Fruit fly (Drosophila melanogaster) whole organism, prepupa: ENCODE measurements around the gene CG14715.
A peak's percentile ranks its signal among the peaks of the same experiment; 100 is the strongest.

ENCODE experiments used
- Blimp-1 ChIP-seq: fragments of 200-800 bp; sonication (Bioruptor generic); optimal IDR thresholded peaks from 3 replicates; lab custom pipeline; 2017; ENCODE audit warnings: missing biosample characterization, missing genetic modification characterization, mild to moderate bottlenecking, moderate library complexity, missing genetic modification reagents
- CG10631 ChIP-seq: fragments of 200-800 bp; sonication (Bioruptor generic); optimal IDR thresholded peaks from 2 replicates; lab custom pipeline; 2016; ENCODE audit warnings: missing biosample characterization, missing genetic modification characterization
- CG10669 ChIP-seq: fragments of 200-800 bp; sonication (Bioruptor generic); optimal IDR thresholded peaks from 3 replicates; lab custom pipeline; 2018; ENCODE audit warnings: missing biosample characterization, mild to moderate bottlenecking, missing genetic modification characterization, moderate library complexity
- CG11294 ChIP-seq: fragments of 200-800 bp; sonication (Bioruptor generic); IDR thresholded peaks from 2 replicates; pipeline ENCODE4 v1.3.6; 2022; ENCODE audit warnings: missing biosample characterization, missing genetic modification characterization
- CG11762 ChIP-seq: fragments of 200-800 bp; sonication (Bioruptor generic); optimal IDR thresholded peaks from 3 replicates; lab custom pipeline; 2016; ENCODE audit warnings: missing biosample characterization, missing genetic modification characterization; ENCODE audit not compliant: insufficient read depth
- CG15336 ChIP-seq: fragments of 200-800 bp; sonication (Bioruptor generic); IDR thresholded peaks from 2 replicates; pipeline ENCODE4 v1.3.6; 2022; ENCODE audit warnings: missing biosample characterization, missing genetic modification characterization
- CG1621 ChIP-seq: fragments of 200-800 bp; sonication (Bioruptor generic); optimal IDR thresholded peaks from 3 replicates; lab custom pipeline; 2018; ENCODE audit warnings: missing biosample characterization, mild to moderate bottlenecking, missing genetic modification characterization
- CG16779 ChIP-seq: fragments of 200-800 bp; sonication (Bioruptor generic); optimal IDR thresholded peaks from 3 replicates; lab custom pipeline; 2017; ENCODE audit warnings: missing biosample characterization, mild to moderate bottlenecking, missing genetic modification characterization
- CG3032 ChIP-seq: fragments of 200-800 bp; optimal IDR thresholded peaks from 2 replicates; lab custom pipeline; 2019; ENCODE audit warnings: missing biosample characterization, mild to moderate bottlenecking, missing genetic modification characterization, moderate library complexity
- CG32006 ChIP-seq: fragments of 200-800 bp; sonication (Bioruptor generic); optimal IDR thresholded peaks from 3 replicates; lab custom pipeline; 2017; ENCODE audit warnings: missing biosample characterization, mild to moderate bottlenecking, missing genetic modification characterization
- CG3919 ChIP-seq: fragments of 200-800 bp; sonication (Bioruptor generic); optimal IDR thresholded peaks from 3 replicates; lab custom pipeline; 2016; ENCODE audit warnings: missing biosample characterization, missing genetic modification characterization
- CG4318 ChIP-seq: fragments of 200-800 bp; sonication (Bioruptor generic); optimal IDR thresholded peaks from 3 replicates; lab custom pipeline; 2017; ENCODE audit warnings: missing biosample characterization, mild to moderate bottlenecking, missing genetic modification characterization
- CG6276 ChIP-seq: fragments of 200-800 bp; sonication (Bioruptor generic); optimal IDR thresholded peaks from 2 replicates; lab custom pipeline; 2017; ENCODE audit warnings: missing biosample characterization, mild to moderate bottlenecking, missing genetic modification characterization
- CG6792 ChIP-seq: fragments of 200-800 bp; sonication (Bioruptor generic); optimal IDR thresholded peaks from 3 replicates; lab custom pipeline; 2016; ENCODE audit warnings: missing biosample characterization, missing genetic modification characterization
- CG6808 ChIP-seq: fragments of 200-800 bp; sonication (Bioruptor generic); optimal IDR thresholded peaks from 3 replicates; lab custom pipeline; 2017; ENCODE audit warnings: missing biosample characterization, missing genetic modification characterization, mild to moderate bottlenecking, moderate library complexity, missing genetic modification reagents
- CG6854 ChIP-seq: fragments of 200-800 bp; sonication (Bioruptor generic); optimal IDR thresholded peaks from 2 replicates; lab custom pipeline; 2017; ENCODE audit warnings: missing biosample characterization, mild to moderate bottlenecking, missing genetic modification characterization
- CG8319 ChIP-seq: fragments of 200-800 bp; sonication (Bioruptor generic); optimal IDR thresholded peaks from 3 replicates; lab custom pipeline; 2016; ENCODE audit warnings: missing biosample characterization, missing genetic modification characterization
- CG8632 ChIP-seq: fragments of 200-800 bp; sonication (Bioruptor generic); optimal IDR thresholded peaks from 3 replicates; lab custom pipeline; 2016; ENCODE audit warnings: missing biosample characterization, missing genetic modification characterization
- CG9139 ChIP-seq: fragments of 200-800 bp; sonication (Bioruptor generic); optimal IDR thresholded peaks from 3 replicates; lab custom pipeline; 2017; ENCODE audit warnings: missing biosample characterization, mild to moderate bottlenecking, missing genetic modification characterization
- Eip75B ChIP-seq: fragments of 200-800 bp; sonication (Bioruptor generic); optimal IDR thresholded peaks from 3 replicates; lab custom pipeline; 2016; ENCODE audit warnings: missing biosample characterization, missing genetic modification characterization
- Eip78C ChIP-seq: fragments of 200-800 bp; sonication (Bioruptor generic); peaks from one replicate; lab custom pipeline; 2016; ENCODE audit warnings: missing biosample characterization, missing genetic modification characterization
- Eip93F ChIP-seq: fragments of 200-800 bp; sonication (Bioruptor generic); optimal IDR thresholded peaks from 2 replicates; lab custom pipeline; 2016; ENCODE audit warnings: missing biosample characterization, mild to moderate bottlenecking, missing genetic modification characterization
- Gug ChIP-seq: fragments of 200-800 bp; sonication (Bioruptor generic); IDR thresholded peaks from 2 replicates; pipeline ENCODE4 v1.3.6; 2022; ENCODE audit warnings: missing biosample characterization, missing genetic modification characterization
- Hr38 ChIP-seq: sonication (Bioruptor generic); optimal IDR thresholded peaks from 2 replicates; lab custom pipeline; 2016; ENCODE audit warnings: missing biosample characterization, missing genetic modification characterization
- Hr4 ChIP-seq: fragments of 200-800 bp; sonication (Bioruptor generic); optimal IDR thresholded peaks from 3 replicates; lab custom pipeline; 2016; ENCODE audit warnings: missing biosample characterization, missing genetic modification characterization
- Lpt ChIP-seq: fragments of 200-800 bp; sonication (Bioruptor generic); optimal IDR thresholded peaks from 3 replicates; lab custom pipeline; 2016; ENCODE audit warnings: missing biosample characterization, missing genetic modification characterization
- Met ChIP-seq: fragments of 200-800 bp; sonication (Bioruptor generic); optimal IDR thresholded peaks from 3 replicates; lab custom pipeline; 2016; ENCODE audit warnings: missing biosample characterization, missing genetic modification characterization
- OdsH ChIP-seq: fragments of 200-800 bp; sonication (Bioruptor generic); optimal IDR thresholded peaks from 3 replicates; lab custom pipeline; 2016; ENCODE audit warnings: missing biosample characterization, missing genetic modification characterization
- Smox ChIP-seq: fragments of 200-800 bp; sonication (Bioruptor generic); optimal IDR thresholded peaks from 3 replicates; lab custom pipeline; 2016; ENCODE audit warnings: missing biosample characterization, missing genetic modification characterization
- Sox14 ChIP-seq: fragments of 200-800 bp; sonication (Bioruptor generic); optimal IDR thresholded peaks from 3 replicates; lab custom pipeline; 2016; ENCODE audit warnings: missing biosample characterization, missing genetic modification characterization
- Sox15 ChIP-seq: fragments of 200-800 bp; sonication (Bioruptor generic); optimal IDR thresholded peaks from 3 replicates; lab custom pipeline; 2016; ENCODE audit warnings: missing biosample characterization, missing genetic modification characterization
- achi ChIP-seq: fragments of 200-800 bp; sonication (Bioruptor generic); optimal IDR thresholded peaks from 3 replicates; lab custom pipeline; 2016; ENCODE audit warnings: missing biosample characterization, missing genetic modification characterization
- cyc ChIP-seq: fragments of 200-800 bp; sonication (Bioruptor generic); optimal IDR thresholded peaks from 3 replicates; lab custom pipeline; 2016; ENCODE audit warnings: missing biosample characterization, missing genetic modification characterization
- dac ChIP-seq: fragments of 200-800 bp; sonication (Bioruptor generic); optimal IDR thresholded peaks from 2 replicates; lab custom pipeline; 2017; ENCODE audit warnings: missing biosample characterization, mild to moderate bottlenecking, missing genetic modification characterization
- dsx ChIP-seq: fragments of 200-800 bp; optimal IDR thresholded peaks from 3 replicates; lab custom pipeline; 2019; ENCODE audit warnings: missing biosample characterization, mild to moderate bottlenecking, missing genetic modification characterization, moderate library complexity; ENCODE audit not compliant: poor library complexity, severe bottlenecking
- eg ChIP-seq: fragments of 200-800 bp; sonication (Bioruptor generic); IDR thresholded peaks from 3 replicates; pipeline ENCODE4 v1.3.6; 2022; ENCODE audit warnings: missing biosample characterization, missing genetic modification characterization
- esn ChIP-seq: fragments of 200-800 bp; sonication (Bioruptor generic); optimal IDR thresholded peaks from 2 replicates; lab custom pipeline; 2016; ENCODE audit warnings: missing biosample characterization, mild to moderate bottlenecking, missing genetic modification characterization, moderate library complexity
- fd85E ChIP-seq: fragments of 200-800 bp; sonication (Bioruptor generic); optimal IDR thresholded peaks from 3 replicates; lab custom pipeline; 2016; ENCODE audit warnings: missing biosample characterization, missing genetic modification characterization
- fkh ChIP-seq: fragments of 200-800 bp; sonication (Bioruptor generic); optimal IDR thresholded peaks from 3 replicates; lab custom pipeline; 2017; ENCODE audit warnings: missing biosample characterization, mild to moderate bottlenecking, missing genetic modification characterization, moderate library complexity
- lz ChIP-seq: fragments of 200-800 bp; sonication (Bioruptor generic); optimal IDR thresholded peaks from 3 replicates; lab custom pipeline; 2016; ENCODE audit warnings: missing biosample characterization, missing genetic modification characterization
- net ChIP-seq: fragments of 200-800 bp; sonication (Bioruptor generic); optimal IDR thresholded peaks from 3 replicates; lab custom pipeline; 2016; ENCODE audit warnings: missing biosample characterization, missing genetic modification characterization
- pdm3 ChIP-seq: fragments of 200-800 bp; sonication (Bioruptor generic); optimal IDR thresholded peaks from 3 replicates; lab custom pipeline; 2016; ENCODE audit warnings: missing biosample characterization, missing genetic modification characterization
- spab ChIP-seq: fragments of 200-800 bp; sonication (Bioruptor generic); optimal IDR thresholded peaks from 2 replicates; lab custom pipeline; 2017; ENCODE audit warnings: missing biosample characterization, mild to moderate bottlenecking, missing genetic modification characterization, missing genetic modification reagents
- ss ChIP-seq, 2 experiments: fragments of 200-800 bp; sonication (Bioruptor generic); optimal IDR thresholded peaks; 2 replicates in 1 of 2; 3 replicates in 1 of 2; lab custom pipeline; 2017 to 2018; ENCODE audit warnings: mild to moderate bottlenecking in 2 of 2, missing biosample characterization in 2 of 2, missing genetic modification characterization in 2 of 2, moderate library complexity in 1 of 2
- svp ChIP-seq: fragments of 200-800 bp; sonication (Bioruptor generic); peaks from one replicate; lab custom pipeline; 2016; ENCODE audit warnings: missing biosample characterization, missing genetic modification characterization
- topi ChIP-seq: fragments of 200-800 bp; sonication (Bioruptor generic); optimal IDR thresholded peaks from 3 replicates; lab custom pipeline; 2016; ENCODE audit warnings: missing biosample characterization, missing genetic modification characterization
- vri ChIP-seq: fragments of 200-800 bp; sonication (Bioruptor generic); optimal IDR thresholded peaks from 3 replicates; lab custom pipeline; 2016; ENCODE audit warnings: missing biosample characterization, mild to moderate bottlenecking, missing genetic modification characterization

CG14715 gene

DNA sequence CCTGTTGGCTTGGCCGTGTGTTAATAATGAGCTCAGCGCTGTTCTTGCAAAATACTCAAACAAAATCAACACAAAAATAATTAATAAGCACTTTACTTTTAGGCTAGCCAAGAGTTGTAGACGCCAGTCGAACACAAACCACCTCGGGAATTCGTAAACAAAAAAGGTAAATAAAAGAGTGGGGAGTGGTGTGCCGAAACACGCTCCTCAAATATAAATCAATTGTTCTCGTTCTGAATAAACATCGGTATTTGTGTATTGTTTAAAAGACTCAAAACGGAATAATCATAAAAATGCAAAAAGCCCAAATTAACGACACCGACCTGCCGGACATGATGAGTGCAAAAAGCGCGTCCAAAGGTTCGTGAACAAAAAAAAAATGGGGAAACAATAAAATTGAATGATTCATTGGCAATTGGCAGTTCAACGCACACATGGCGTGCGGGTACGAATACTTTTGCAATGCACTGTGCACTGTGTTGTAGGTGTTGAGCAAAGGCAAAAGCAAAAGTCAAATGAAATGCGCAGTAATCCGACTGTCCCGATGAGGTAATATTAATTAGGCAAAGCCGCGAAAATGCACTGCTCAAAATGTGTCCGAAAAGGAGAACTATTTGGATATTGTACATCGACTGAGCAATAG, 34.0 kb upstream of the CG14715 start (continued):
- no peak for TF ChIP-seq CG15336 (GFP tag; lab: Robert Waterston, UW)
- TF ChIP-seq Lpt (GFP tag; lab: Kevin White, UChicago): no peak
- no peak for TF ChIP-seq dsx (GFP tag; lab: Kevin White, UChicago)
- TF ChIP-seq CG4318 (GFP tag; lab: Kevin White, UChicago): no peak
- no peak for TF ChIP-seq Hr4
- no peak for TF ChIP-seq Sox15 (GFP tag; lab: Kevin White, UChicago)
- peak; percentile 23 for TF ChIP-seq esn
- TF ChIP-seq CG8632 (GFP tag; lab: Kevin White, UChicago): no peak
- TF ChIP-seq Smox (GFP tag; lab: Kevin White, UChicago): no peak
- TF ChIP-seq achi: no peak
- no peak for TF ChIP-seq svp
- no peak for TF ChIP-seq CG1621 (tag; lab: Kevin White, UChicago)
- TF ChIP-seq CG32006 (GFP tag; lab: Kevin White, UChicago): no peak
- TF ChIP-seq Sox14 (GFP tag; lab: Kevin White, UChicago): no peak

DNA sequence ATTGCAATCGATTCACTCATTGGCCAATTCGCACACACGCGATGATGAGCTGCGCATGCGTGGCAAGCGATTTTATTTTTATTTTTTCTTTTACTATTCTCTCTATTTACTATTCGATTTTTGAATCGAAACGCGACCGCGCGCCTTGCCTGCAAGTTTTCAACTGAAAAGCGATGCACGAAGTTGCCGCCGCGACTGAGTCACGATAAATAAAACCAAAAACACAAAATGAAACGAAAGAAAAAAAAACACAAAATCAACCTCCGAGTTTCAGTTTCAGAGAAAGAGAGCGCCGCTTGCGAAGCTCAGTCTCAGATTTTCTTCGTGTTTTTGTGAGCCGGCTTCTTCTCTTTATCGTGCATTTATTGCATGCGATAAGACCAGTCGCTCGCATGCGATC, 27.2 kb upstream of the CG14715 start:
- TF ChIP-seq CG3919 (GFP tag; lab: Kevin White, UChicago) (peak; percentile 27), Eip78C (GFP tag; lab: Kevin White, UChicago) (peak; percentile 82), Sox15 (GFP tag; lab: Kevin White, UChicago) (no peak), CG16779 (tag; lab: Kevin White, UChicago) (peak; percentile 82), Eip93F (GFP tag; lab: Kevin White, UChicago) (no peak), CG6792 (GFP tag; lab: Kevin White, UChicago) (no peak), CG1621 (tag; lab: Kevin White, UChicago) (peak; percentile 71), CG11762 (GFP tag; lab: Kevin White, UChicago) (peak; percentile 27), CG6276 (GFP tag; lab: Kevin White, UChicago) (peak; percentile 80), CG32006 (GFP tag; lab: Kevin White, UChicago) (no peak), Lpt (GFP tag; lab: Kevin White, UChicago) (peak; percentile 55), CG11294 (GFP tag; lab: Robert Waterston, UW) (no peak; the same call in 1 of the 2 replicates), lz (GFP tag; lab: Kevin White, UChicago) (no peak), ss (GFP tag; optimal IDR thresholded peaks at IDR 0.05; lab: Kevin White, UChicago) (peak; percentile 94 to 97), spab (GFP tag; lab: Kevin White, UChicago) (peak; percentile 78), Smox (GFP tag; lab: Kevin White, UChicago) (no peak), CG10669 (GFP tag; lab: Kevin White, UChicago) (peak; percentile 71), dsx (GFP tag; lab: Kevin White, UChicago) (peak; percentile 52), CG3032 (tag; lab: Kevin White, UChicago) (peak; percentile 47), CG4318 (GFP tag; lab: Kevin White, UChicago) (no peak), OdsH (no peak), cyc (GFP tag; lab: Kevin White, UChicago) (no peak), Hr38 (GFP tag; lab: Kevin White, UChicago) (no peak), Blimp-1 (peak; percentile 20), CG8632 (GFP tag; lab: Kevin White, UChicago) (peak; percentile 6), Gug (GFP tag; lab: Robert Waterston, UW) (no peak), topi (GFP tag; lab: Kevin White, UChicago) (peak; percentile 29), esn (peak; percentile 12), vri (GFP tag; lab: Kevin White, UChicago) (peak; percentile 58), Met (GFP tag; lab: Kevin White, UChicago) (no peak), CG9139 (GFP tag; lab: Kevin White, UChicago) (peak; percentile 92), pdm3 (no peak), CG15336 (GFP tag; lab: Robert Waterston, UW) (peak; percentile 74; the same call in 1 of the 2 replicates), CG8319 (GFP tag; lab: Kevin White, UChicago) (no peak), fkh (GFP tag; lab: Kevin White, UChicago) (no peak), Hr4 (no peak), CG10631 (no peak), fd85E (GFP tag; lab: Kevin White, UChicago) (peak; percentile 22), dac (GFP tag; lab: Kevin White, UChicago) (no peak), net (peak; percentile 62), Eip75B (GFP tag; lab: Kevin White, UChicago) (peak; percentile 49), CG6854 (GFP tag; lab: Kevin White, UChicago) (peak; percentile 78), eg (GFP tag; lab: Robert Waterston, UW) (peak; percentile 87), CG6808 (peak; percentile 92), Sox14 (GFP tag; lab: Kevin White, UChicago) (peak; percentile 9)
